Worm (Caenorhabditis elegans) whole organism, young adult: ENCODE measurements around the gene tbg-1.

Experiments used
- B0261.1 ChIP-seq: sonication (generic microtip); optimal IDR thresholded peaks from 2 replicates; lab custom pipeline; 2016; ENCODE audit warnings: mild to moderate bottlenecking, missing genetic modification characterization, moderate library complexity, missing compliant biosample characterization
- C06A6.2 ChIP-seq: fragments of 200-800 bp; sonication (Bioruptor generic); conservative IDR thresholded peaks from 2 replicates; pipeline ENCODE4 v1.3.6; 2022; ENCODE audit warnings: missing genetic modification characterization, missing compliant biosample characterization
- F23B12.7 ChIP-seq: sonication (generic microtip); optimal IDR thresholded peaks from 2 replicates; lab custom pipeline; 2017; ENCODE audit warnings: missing genetic modification characterization, mild to moderate bottlenecking, missing compliant biosample characterization, antibody characterized with exemption, moderate library complexity; ENCODE audit not compliant: insufficient read depth
- F39B2.1 ChIP-seq: fragments of 200-800 bp; sonication (Bioruptor generic); IDR thresholded peaks from 2 replicates; pipeline ENCODE4 v1.3.6; 2022; ENCODE audit warnings: missing genetic modification reagents, missing genetic modification characterization, missing compliant biosample characterization
- F49E8.2 ChIP-seq: sonication (generic microtip); optimal IDR thresholded peaks from 3 replicates; lab custom pipeline; 2017; ENCODE audit warnings: missing genetic modification characterization, mild to moderate bottlenecking, missing compliant biosample characterization, antibody characterized with exemption, moderate library complexity; ENCODE audit not compliant: insufficient read depth
- Y53G8AR.9 ChIP-seq: fragments of 200-800 bp; sonication (Bioruptor generic); conservative IDR thresholded peaks from 2 replicates; pipeline ENCODE4 v1.3.6; 2022; ENCODE audit warnings: missing genetic modification reagents, missing genetic modification characterization, missing compliant biosample characterization
- ama-1 ChIP-seq, 3 experiments: fragments of 150-350 bp in 1 of 3; sonication (generic microtip) in 2 of 3; optimal IDR thresholded peaks; 2 replicates each; lab custom pipeline; 2014 to 2018; ENCODE audit warnings: missing biosample characterization in 2 of 3, missing genetic modification characterization in 2 of 3, missing genetic modification reagents in 2 of 3
- aptf-2 ChIP-seq: fragments of 200-800 bp; sonication (Bioruptor generic); conservative IDR thresholded peaks from 2 replicates; pipeline ENCODE4 v1.3.6; 2022; ENCODE audit warnings: missing genetic modification reagents, missing genetic modification characterization, missing compliant biosample characterization
- atf-7 ChIP-seq: sonication (generic microtip); optimal IDR thresholded peaks from 2 replicates; lab custom pipeline; 2017; ENCODE audit warnings: mild to moderate bottlenecking, missing genetic modification characterization, missing compliant biosample characterization
- attf-5 ChIP-seq: fragments of 200-800 bp; sonication (Bioruptor generic); optimal IDR thresholded peaks from 2 replicates; lab custom pipeline; 2018; ENCODE audit warnings: mild to moderate bottlenecking, missing genetic modification characterization, missing compliant biosample characterization
- attf-6 ChIP-seq: fragments of 200-800 bp; sonication (Bioruptor generic); IDR thresholded peaks from 2 replicates; pipeline ENCODE4 v1.3.6; 2022; ENCODE audit warnings: missing genetic modification reagents, missing genetic modification characterization, missing compliant biosample characterization
- bed-1 ChIP-seq: fragments of 200-800 bp; sonication (Bioruptor generic); IDR thresholded peaks from 2 replicates; pipeline ENCODE4 v1.3.6; 2022; ENCODE audit warnings: missing genetic modification reagents, missing genetic modification characterization, missing compliant biosample characterization
- cebp-1 ChIP-seq, 2 experiments: fragments of 200-800 bp in 1 of 2; sonication (Bioruptor generic) in 1 of 2; sonication (generic microtip) in 1 of 2; IDR thresholded peaks in 1 of 2; optimal IDR thresholded peaks in 1 of 2; 2 replicates each; pipeline versions ENCODE4 v1.3.6 to Lab custom; 2017 to 2022; ENCODE audit warnings: missing compliant biosample characterization in 2 of 2, missing genetic modification characterization in 2 of 2, mild to moderate bottlenecking in 1 of 2, missing genetic modification reagents in 1 of 2, moderate library complexity in 1 of 2
- cebp-2 ChIP-seq: fragments of 200-800 bp; sonication (Bioruptor generic); IDR thresholded peaks from 2 replicates; pipeline ENCODE4 v1.3.6; 2022; ENCODE audit warnings: missing genetic modification characterization, missing compliant biosample characterization
- ceh-27 ChIP-seq: fragments of 200-800 bp; sonication (Bioruptor generic); optimal IDR thresholded peaks from 2 replicates; lab custom pipeline; 2018; ENCODE audit warnings: mild to moderate bottlenecking, missing genetic modification characterization, moderate library complexity, missing compliant biosample characterization
- ceh-40 ChIP-seq: fragments of 200-800 bp; sonication (Bioruptor generic); IDR thresholded peaks from 2 replicates; pipeline ENCODE4 v1.3.6; 2022; ENCODE audit warnings: missing genetic modification characterization, missing compliant biosample characterization
- ceh-91 ChIP-seq: fragments of 200-800 bp; sonication (Bioruptor generic); IDR thresholded peaks from 2 replicates; pipeline ENCODE4 v1.3.6; 2022; ENCODE audit warnings: missing genetic modification reagents, missing genetic modification characterization, missing compliant biosample characterization
- die-1 ChIP-seq: sonication (generic microtip); optimal IDR thresholded peaks from 2 replicates; lab custom pipeline; 2016; ENCODE audit warnings: missing genotype, mild to moderate bottlenecking, missing genetic modification characterization, missing compliant biosample characterization
- dpff-1 ChIP-seq: sonication (generic microtip); optimal IDR thresholded peaks from 2 replicates; lab custom pipeline; 2017; ENCODE audit warnings: mild to moderate bottlenecking, missing genetic modification characterization, missing compliant biosample characterization
- dpl-1 ChIP-seq: fragments of 150-350 bp; optimal IDR thresholded peaks from 2 replicates; lab custom pipeline; 2014; ENCODE audit warnings: missing biosample characterization, missing genetic modification reagents, missing genetic modification characterization
- efl-1 ChIP-seq: fragments of 150-350 bp; optimal IDR thresholded peaks from 2 replicates; lab custom pipeline; 2014; ENCODE audit warnings: missing biosample characterization, missing genetic modification reagents, missing genetic modification characterization
- egl-44 ChIP-seq: fragments of 200-800 bp; sonication (Bioruptor generic); IDR thresholded peaks from 2 replicates; pipeline ENCODE4 v1.3.6; 2022; ENCODE audit warnings: missing genetic modification reagents, missing genetic modification characterization, missing compliant biosample characterization
- egrh-3 ChIP-seq: fragments of 200-800 bp; sonication (Bioruptor generic); IDR thresholded peaks from 2 replicates; pipeline ENCODE4 v1.3.6; 2022; ENCODE audit warnings: missing genetic modification reagents, missing genetic modification characterization, missing compliant biosample characterization
- ets-4 ChIP-seq: fragments of 200-800 bp; sonication (Bioruptor generic); optimal IDR thresholded peaks from 2 replicates; lab custom pipeline; 2018; ENCODE audit warnings: mild to moderate bottlenecking, missing genetic modification characterization, missing compliant biosample characterization
- him-1 ChIP-seq: sonication (generic microtip); optimal IDR thresholded peaks from 2 replicates; lab custom pipeline; 2016; ENCODE audit warnings: missing genotype, missing genetic modification reagents, missing genetic modification characterization, missing compliant biosample characterization
- hlh-26 ChIP-seq: fragments of 200-800 bp; sonication (Bioruptor generic); conservative IDR thresholded peaks from 2 replicates; pipeline ENCODE4 v1.3.6; 2022; ENCODE audit warnings: missing genetic modification reagents, missing genetic modification characterization, missing compliant biosample characterization
- let-607 ChIP-seq, 2 experiments: fragments of 200-800 bp in 1 of 2; sonication (Bioruptor generic) in 1 of 2; sonication (generic microtip) in 1 of 2; optimal IDR thresholded peaks; 2 replicates each; lab custom pipeline; 2016 to 2018; ENCODE audit warnings: mild to moderate bottlenecking in 2 of 2, missing compliant biosample characterization in 2 of 2, missing genetic modification characterization in 2 of 2, moderate library complexity in 2 of 2, missing genotype in 1 of 2
- lin-40 ChIP-seq: sonication (generic microtip); optimal IDR thresholded peaks from 2 replicates; lab custom pipeline; 2016; ENCODE audit warnings: missing genetic modification characterization, mild to moderate bottlenecking, missing compliant biosample characterization, missing genotype, missing genetic modification reagents
- lin-54 ChIP-seq: fragments of 200-800 bp; sonication (Bioruptor generic); optimal IDR thresholded peaks from 2 replicates; lab custom pipeline; 2018; ENCODE audit warnings: mild to moderate bottlenecking, missing genetic modification characterization, missing compliant biosample characterization
- lsy-27 ChIP-seq: sonication (generic microtip); optimal IDR thresholded peaks from 2 replicates; lab custom pipeline; 2017; ENCODE audit warnings: missing genetic modification characterization, mild to moderate bottlenecking, missing compliant biosample characterization, antibody characterized with exemption, missing genotype, borderline replicate concordance; ENCODE audit not compliant: insufficient read depth
- madf-10 ChIP-seq: sonication (generic microtip); optimal IDR thresholded peaks from 2 replicates; lab custom pipeline; 2016; ENCODE audit warnings: mild to moderate bottlenecking, missing genetic modification characterization, missing compliant biosample characterization
- madf-3 ChIP-seq: fragments of 200-800 bp; sonication (Bioruptor generic); IDR thresholded peaks from 2 replicates; pipeline ENCODE4 v1.3.6; 2022; ENCODE audit warnings: missing genetic modification reagents, missing genetic modification characterization, missing compliant biosample characterization
- madf-6 ChIP-seq: fragments of 200-800 bp; sonication (Bioruptor generic); IDR thresholded peaks from 2 replicates; pipeline ENCODE4 v1.3.6; 2022; ENCODE audit warnings: missing genetic modification reagents, missing genetic modification characterization, missing compliant biosample characterization
- madf-8 ChIP-seq: fragments of 200-800 bp; sonication (Bioruptor generic); conservative IDR thresholded peaks from 2 replicates; pipeline ENCODE4 v1.3.6; 2022; ENCODE audit warnings: missing genetic modification reagents, missing genetic modification characterization, missing compliant biosample characterization
- mcd-1 ChIP-seq: fragments of 200-800 bp; sonication (Bioruptor generic); IDR thresholded peaks from 2 replicates; pipeline ENCODE4 v1.3.6; 2022; ENCODE audit warnings: missing genetic modification reagents, missing genetic modification characterization, missing compliant biosample characterization
- mes-4 ChIP-seq: sonication (generic microtip); optimal IDR thresholded peaks from 2 replicates; lab custom pipeline; 2016; ENCODE audit warnings: missing genotype, missing genetic modification characterization, missing compliant biosample characterization
- nfya-2 ChIP-seq: fragments of 200-800 bp; sonication (Bioruptor generic); IDR thresholded peaks from 2 replicates; pipeline ENCODE4 v1.3.6; 2022; ENCODE audit warnings: missing genetic modification reagents, missing genetic modification characterization, missing compliant biosample characterization
- nhr-120 ChIP-seq: fragments of 200-800 bp; sonication (Bioruptor generic); IDR thresholded peaks from 2 replicates; pipeline ENCODE4 v1.3.6; 2022; ENCODE audit warnings: missing genetic modification characterization, missing compliant biosample characterization
- pha-4 ChIP-seq: fragments of 150-350 bp; sonication (generic microtip); optimal IDR thresholded peaks from 2 replicates; lab custom pipeline; 2014; ENCODE audit warnings: missing biosample characterization, missing genetic modification reagents, missing genetic modification characterization
- rcor-1 ChIP-seq: fragments of 200-800 bp; sonication (Bioruptor generic); IDR thresholded peaks from 2 replicates; pipeline ENCODE4 v1.3.6; 2022; ENCODE audit warnings: missing genetic modification reagents, missing genetic modification characterization, missing compliant biosample characterization
- repo-1 ChIP-seq: sonication (generic microtip); optimal IDR thresholded peaks from 2 replicates; lab custom pipeline; 2017; ENCODE audit warnings: mild to moderate bottlenecking, missing genetic modification characterization, missing compliant biosample characterization
- rpc-1 ChIP-seq, 2 experiments: fragments of 150-350 bp in 1 of 2; sonication (generic microtip) in 1 of 2; optimal IDR thresholded peaks; 2 replicates each; lab custom pipeline; 2014 to 2018; ENCODE audit warnings: missing biosample characterization in 1 of 2, missing genetic modification characterization in 1 of 2, missing genetic modification reagents in 1 of 2, missing genotype in 1 of 2
- snpc-4 ChIP-seq, 5 experiments: fragments of 150-350 bp in 1 of 5; sonication (generic microtip) in 4 of 5; optimal IDR thresholded peaks; 2 replicates each; lab custom pipeline; 2014 to 2018; ENCODE audit warnings: missing genetic modification characterization in 5 of 5, missing biosample characterization in 3 of 5, antibody characterized with exemption in 2 of 5, mild to moderate bottlenecking in 2 of 5, missing compliant biosample characterization in 2 of 5, missing genotype in 2 of 5, moderate library complexity in 2 of 5, missing genetic modification reagents in 1 of 5
- somi-1 ChIP-seq: fragments of 200-800 bp; sonication (Bioruptor generic); optimal IDR thresholded peaks from 2 replicates; lab custom pipeline; 2018; ENCODE audit warnings: mild to moderate bottlenecking, missing genetic modification characterization, missing compliant biosample characterization
- zim-3 ChIP-seq: sonication (generic microtip); optimal IDR thresholded peaks from 2 replicates; lab custom pipeline; 2017; ENCODE audit warnings: mild to moderate bottlenecking, missing genetic modification characterization, moderate library complexity, missing compliant biosample characterization
- ztf-25 ChIP-seq: fragments of 200-800 bp; sonication (Bioruptor generic); IDR thresholded peaks from 2 replicates; pipeline ENCODE4 v1.3.6; 2022; ENCODE audit warnings: missing genetic modification reagents, missing genetic modification characterization, missing compliant biosample characterization

Gene tbg-1

ce11 chrIII:9615114-9615513, 13.8 kb downstream of the tbg-1 start (continued):
- TF ChIP-seq egrh-3 (no peak), madf-8 (GFP tag; lab: Robert Waterston, UW) (peak; percentile 54; the same call in 1 of the 2 replicates), madf-10 (tag; lab: Kevin White, UChicago) (no peak), egl-44 (GFP tag; lab: Robert Waterston, UW) (no peak), let-607 (tag; optimal IDR thresholded peaks at IDR 0.05; lab: Kevin White, UChicago) (no peak), rpc-1 (optimal IDR thresholded peaks at IDR 0.05; lab: Kevin White, UChicago) (no peak), rpc-1 (tag; optimal IDR thresholded peaks at IDR 0.05; lab: Kevin White, UChicago) (no peak), lin-40 (no peak), zim-3 (tag; lab: Kevin White, UChicago) (no peak), madf-3 (peak; percentile 50; the same call in 1 of the 2 replicates), die-1 (peak; percentile 43), attf-5 (peak; percentile 17), ama-1 (optimal IDR thresholded peaks at IDR 0.05; lab: Kevin White, UChicago) (no peak), ama-1 (GFP tag; optimal IDR thresholded peaks at IDR 0.05; lab: Kevin White, UChicago) (peak in 1 of 2 experiments; percentile 21), madf-6 (GFP tag; lab: Robert Waterston, UW) (peak; percentile 83), lsy-27 (tag; lab: Kevin White, UChicago) (no peak), repo-1 (tag; lab: Kevin White, UChicago) (no peak), nfya-2 (GFP tag; lab: Robert Waterston, UW) (0 out of 2 replicates have a peak, but pooled peaks have one; percentile 11), F23B12.7 (no peak), dpl-1 (GFP tag; lab: Kevin White, UChicago) (no peak), efl-1 (GFP tag; lab: Kevin White, UChicago) (peak; percentile 43), pha-4 (tag; lab: Kevin White, UChicago) (no peak), cebp-1 (GFP tag; IDR thresholded peaks at IDR 0.05; lab: Robert Waterston, UW) (no peak), cebp-1 (tag; optimal IDR thresholded peaks at IDR 0.05; lab: Kevin White, UChicago) (no peak), B0261.1 (no peak), ets-4 (GFP tag; lab: Kevin White, UChicago) (no peak), ceh-91 (no peak), dpff-1 (tag; lab: Kevin White, UChicago) (no peak), C06A6.2 (GFP tag; lab: Robert Waterston, UW) (no peak), cebp-2 (GFP tag; lab: Robert Waterston, UW) (no peak), mes-4 (tag; lab: Kevin White, UChicago) (no peak), nhr-120 (GFP tag; lab: Robert Waterston, UW) (no peak), snpc-4 (GFP tag; optimal IDR thresholded peaks at IDR 0.05; lab: Kevin White, UChicago) (no peak), snpc-4 (tag; optimal IDR thresholded peaks at IDR 0.05; lab: Kevin White, UChicago) (peak in 1 of 4 experiments; percentile 10), hlh-26 (GFP tag; lab: Robert Waterston, UW) (no peak), ceh-40 (GFP tag; lab: Robert Waterston, UW) (0 out of 2 replicates have a peak, but pooled peaks have one; percentile 18), F39B2.1 (GFP tag; lab: Robert Waterston, UW) (peak; percentile 58; the same call in 1 of the 2 replicates), bed-1 (GFP tag; lab: Robert Waterston, UW) (no peak), Y53G8AR.9 (GFP tag; lab: Robert Waterston, UW) (peak; percentile 90), mcd-1 (GFP tag; lab: Robert Waterston, UW) (no peak; the same call in 1 of the 2 replicates), ceh-27 (no peak), rcor-1 (GFP tag; lab: Robert Waterston, UW) (peak; percentile 26; the same call in 1 of the 2 replicates), F49E8.2 (tag; lab: Kevin White, UChicago) (peak; percentile 97), aptf-2 (GFP tag; lab: Robert Waterston, UW) (no peak), somi-1 (GFP tag; lab: Kevin White, UChicago) (no peak), atf-7 (tag; lab: Kevin White, UChicago) (no peak), lin-54 (GFP tag; lab: Kevin White, UChicago) (peak; percentile 63), ztf-25 (GFP tag; lab: Robert Waterston, UW) (no peak), him-1 (tag; lab: Kevin White, UChicago) (peak; percentile 48), attf-6 (GFP tag; lab: Robert Waterston, UW) (peak; percentile 80)
